Worm (Caenorhabditis elegans) whole organism, L3 larva: Measurements from ENCODE around the gene srz-100.

Experiments
- ZK546.5 ChIP-seq: sonication (generic microtip); optimal IDR thresholded peaks from 2 replicates; lab custom pipeline; 2017; ENCODE audit warnings: missing biosample characterization, missing genetic modification characterization
- aly-2 ChIP-seq: fragments of 150-350 bp; optimal IDR thresholded peaks from 2 replicates; lab custom pipeline; 2014; ENCODE audit warnings: missing biosample characterization, missing genetic modification characterization
- lin-39 ChIP-seq: fragments of 150-350 bp; optimal IDR thresholded peaks from 2 replicates; lab custom pipeline; 2018; ENCODE audit warnings: missing biosample characterization, missing genetic modification reagents, missing genetic modification characterization
- mml-1 ChIP-seq: fragments of 150-350 bp; sonication (generic microtip); optimal IDR thresholded peaks from 3 replicates; lab custom pipeline; 2014; ENCODE audit warnings: missing biosample characterization, missing genetic modification characterization
- nfya-1 ChIP-seq: sonication (generic microtip); optimal IDR thresholded peaks from 2 replicates; lab custom pipeline; 2017; ENCODE audit warnings: missing genetic modification characterization, mild to moderate bottlenecking, missing compliant biosample characterization, antibody characterized with exemption, moderate library complexity; ENCODE audit not compliant: insufficient read depth
- nhr-11 ChIP-seq: fragments of 150-350 bp; optimal IDR thresholded peaks from 2 replicates; lab custom pipeline; 2014; ENCODE audit warnings: missing biosample characterization, missing genetic modification characterization
- nhr-23 ChIP-seq: fragments of 150-350 bp; optimal IDR thresholded peaks from 2 replicates; lab custom pipeline; 2014; ENCODE audit warnings: missing biosample characterization, missing genetic modification reagents, missing genetic modification characterization
- nhr-28 ChIP-seq: fragments of 150-350 bp; optimal IDR thresholded peaks from 2 replicates; lab custom pipeline; 2014; ENCODE audit warnings: missing biosample characterization, missing genetic modification characterization
- snpc-4 ChIP-seq: fragments of 150-350 bp; optimal IDR thresholded peaks from 2 replicates; lab custom pipeline; 2014; ENCODE audit warnings: missing biosample characterization, missing genetic modification characterization

DNA sequence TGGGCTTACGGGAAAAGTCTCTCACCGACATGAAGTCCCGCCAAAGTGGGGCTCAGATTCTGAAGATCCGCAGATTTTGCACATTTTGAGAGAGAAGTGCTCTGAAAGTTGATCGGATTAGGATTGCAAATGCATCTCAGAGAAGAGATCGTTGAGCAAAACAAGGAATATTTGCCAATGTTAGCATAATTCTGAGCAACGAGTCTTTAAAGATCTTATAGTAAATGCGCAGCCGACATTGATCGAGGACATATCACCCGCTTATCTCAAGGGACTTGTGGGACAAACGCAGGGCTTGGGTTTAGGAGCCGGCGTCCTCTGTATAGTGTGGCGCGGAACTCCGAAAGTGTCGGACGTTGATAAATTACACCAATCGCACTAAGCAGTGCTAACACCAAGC lies 8.0 kb upstream of the srz-100 start, which contains the start of gene nhr-112:
- no peak for TF ChIP-seq nhr-11 (tag; lab: Kevin White, UChicago)
- TF ChIP-seq aly-2: no peak
- no peak for TF ChIP-seq mml-1
- no peak for TF ChIP-seq snpc-4 (tag; lab: Kevin White, UChicago)
- TF ChIP-seq nhr-28 (tag; lab: Kevin White, UChicago): no peak
- TF ChIP-seq ZK546.5: no peak
- TF ChIP-seq lin-39 (tag; lab: Kevin White, UChicago): no peak
- no peak for TF ChIP-seq nfya-1 (tag; lab: Kevin White, UChicago)
- TF ChIP-seq nhr-23: no peak
